Worm (Caenorhabditis elegans) whole organism, dauer: ENCODE data around the gene rsp-5.

Experiments
- unc-62 ChIP-seq: sonication (generic microtip); optimal IDR thresholded peaks from 2 replicates; lab custom pipeline; 2017; ENCODE audit warnings: missing biosample characterization, missing genetic modification reagents, missing genetic modification characterization

The rsp-5 gene

DNA sequence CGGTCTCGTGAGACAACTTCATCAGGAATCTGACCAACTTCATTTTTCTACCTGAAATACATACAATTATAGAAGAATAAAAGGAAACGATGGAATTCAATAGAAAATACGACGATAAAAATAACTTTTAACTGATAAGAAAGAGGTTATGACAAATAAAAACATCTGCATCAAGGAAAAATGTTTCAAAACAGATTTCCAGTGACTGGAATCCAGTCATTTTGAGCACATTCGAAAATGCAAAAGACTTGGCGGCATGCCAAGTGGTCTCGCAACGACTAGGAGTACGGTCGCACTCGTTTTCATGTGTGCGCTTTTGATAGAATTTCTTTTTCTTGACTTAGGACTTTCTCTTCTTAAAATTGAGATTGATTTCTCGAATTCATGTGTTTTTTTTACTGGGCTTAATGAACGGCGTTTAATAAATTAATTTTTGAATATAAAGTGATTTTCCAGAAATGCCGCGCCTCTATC is at the start of gene rsp-5, which contains the start of gene snr-3:
Gene rsp-5 (plus strand): TSS at position 455 of the 474 bp plus-strand sequence.
Gene snr-3 (minus strand): TSS at position 51 of the 474 bp plus-strand sequence.
- TF ChIP-seq unc-62, result no peak

DNA sequence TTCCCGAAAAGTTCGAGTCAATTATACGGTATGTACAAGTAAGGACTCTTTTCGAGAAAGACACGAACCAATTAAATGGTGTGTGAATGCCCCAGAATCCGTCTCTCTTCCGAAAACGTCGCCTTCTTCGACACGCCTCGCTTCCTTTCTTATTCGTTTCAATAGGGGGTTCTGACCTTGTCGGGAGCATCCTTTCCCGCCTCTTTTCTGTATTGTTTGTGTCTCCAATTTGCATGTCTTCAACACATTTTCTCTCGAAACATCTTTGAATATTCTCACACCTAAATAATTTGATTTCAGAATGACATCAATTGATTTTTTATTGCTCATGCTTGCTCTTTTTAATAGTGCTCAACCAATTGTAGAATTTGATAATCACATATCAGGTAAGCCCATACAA is 48.8 kb upstream of the rsp-5 start, which contains the start of gene cutl-16:
Gene cutl-16 (plus strand): TSS at position 301 of the 400 bp plus-strand sequence.
- no peak for TF ChIP-seq unc-62

DNA sequence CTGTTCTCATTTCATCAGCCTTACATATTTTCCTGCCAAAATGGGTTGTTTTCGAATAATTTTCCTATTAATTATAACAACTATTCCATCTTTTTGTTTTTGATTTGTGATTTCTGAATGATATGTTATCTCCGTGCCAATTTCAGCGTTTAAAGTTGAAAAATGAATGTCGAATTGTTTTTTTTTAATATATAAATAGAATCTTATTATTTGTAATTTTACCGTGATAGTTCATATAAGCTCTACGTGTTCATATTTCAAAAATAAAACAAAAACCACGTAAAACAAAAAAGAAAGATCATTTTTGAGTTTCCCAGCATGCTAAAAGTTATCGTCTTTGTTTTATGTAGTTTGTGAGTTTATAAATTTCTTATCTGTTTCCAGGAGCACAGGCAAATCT is 46.3 kb upstream of the rsp-5 start, which contains the start of gene K06A1.2:
Gene K06A1.2 (plus strand): TSS at position 301 of the 400 bp plus-strand sequence.
- TF ChIP-seq unc-62, result no peak

DNA sequence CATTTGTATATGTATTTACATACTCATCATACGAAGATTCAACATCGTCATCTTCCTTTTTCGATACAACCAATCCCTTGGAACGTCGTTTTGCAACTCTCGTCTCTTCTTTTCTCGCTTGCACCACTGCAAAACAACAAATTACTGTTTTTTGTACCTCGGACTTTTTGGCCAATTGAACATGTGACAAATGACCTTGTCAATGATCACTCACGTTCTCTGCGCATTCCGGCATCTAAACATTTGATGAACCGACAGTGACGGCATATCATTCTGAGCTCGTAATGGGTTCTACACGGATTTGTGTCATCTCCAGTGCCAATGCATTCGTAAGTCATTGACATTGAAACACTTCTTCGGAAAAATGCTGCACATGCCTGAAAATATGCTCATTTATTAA is 41.8 kb upstream of the rsp-5 start:
- TF ChIP-seq unc-62, result no peak

DNA sequence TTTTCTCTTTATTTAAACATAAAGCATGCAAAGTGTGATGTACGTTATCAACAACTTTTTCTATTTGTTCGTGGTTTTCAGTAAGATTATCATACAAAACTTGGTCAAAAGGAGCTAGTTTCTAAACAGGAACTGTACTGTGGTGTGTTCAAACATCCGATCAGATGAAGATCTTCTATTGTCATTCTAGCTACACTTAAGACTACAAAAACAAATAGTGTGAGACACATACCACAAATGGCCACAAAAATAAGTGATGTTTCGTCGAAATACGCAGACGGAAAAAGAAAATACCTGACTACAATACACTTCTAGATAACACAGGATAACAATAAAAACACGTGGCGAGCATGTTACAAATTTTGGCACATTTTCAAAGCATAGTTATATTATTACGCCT is 41.3 kb upstream of the rsp-5 start:
- TF ChIP-seq unc-62, result no peak

DNA sequence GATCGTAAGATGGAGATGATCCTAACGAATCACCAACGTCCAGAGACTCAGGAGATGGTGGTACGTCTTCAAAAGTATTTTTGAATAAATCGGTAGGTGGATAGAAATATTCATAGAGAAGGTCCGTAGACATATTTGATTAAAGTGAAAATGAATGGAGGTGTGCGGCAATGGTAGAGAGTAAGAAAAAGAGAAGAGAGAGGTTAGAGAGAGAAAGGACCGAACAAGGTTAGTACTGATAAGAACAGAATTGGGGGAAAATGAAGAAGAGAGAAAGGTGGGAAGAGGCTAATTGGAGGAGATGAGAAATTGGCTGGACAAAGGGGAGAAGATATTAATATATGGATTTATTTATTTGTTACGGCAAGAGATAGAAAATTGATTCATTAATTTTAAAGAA is 40.3 kb upstream of the rsp-5 start, which contains the start of gene nhr-22:
Gene nhr-22 (minus strand): TSS at position 137 of the 400 bp plus-strand sequence.
- no peak for TF ChIP-seq unc-62

DNA sequence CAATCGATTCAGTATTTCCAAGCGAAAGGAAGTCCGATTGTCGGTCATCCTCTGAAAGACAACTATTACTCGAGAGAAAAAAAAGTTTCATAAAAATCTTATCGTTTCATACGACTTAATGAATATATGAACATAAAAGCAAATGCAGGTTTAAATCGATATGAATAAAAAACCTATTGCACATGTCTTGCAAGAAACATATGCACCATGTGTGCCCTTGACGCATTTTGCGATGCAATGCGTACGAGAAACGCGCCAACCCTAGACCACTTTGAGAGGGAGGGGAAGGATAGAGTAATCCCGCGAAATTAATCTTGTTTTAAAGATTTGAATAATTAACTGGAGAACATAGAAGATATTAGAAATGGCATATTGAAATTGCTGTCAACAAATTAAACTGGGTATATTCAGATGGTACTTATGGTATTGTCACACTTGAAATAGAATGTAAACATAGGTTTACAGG is 36.6 kb upstream of the rsp-5 start, which contains the start of gene atg-16.2:
Gene atg-16.2 (minus strand): TSS at position 51 of the 466 bp plus-strand sequence.
- TF ChIP-seq unc-62, result no peak

DNA sequence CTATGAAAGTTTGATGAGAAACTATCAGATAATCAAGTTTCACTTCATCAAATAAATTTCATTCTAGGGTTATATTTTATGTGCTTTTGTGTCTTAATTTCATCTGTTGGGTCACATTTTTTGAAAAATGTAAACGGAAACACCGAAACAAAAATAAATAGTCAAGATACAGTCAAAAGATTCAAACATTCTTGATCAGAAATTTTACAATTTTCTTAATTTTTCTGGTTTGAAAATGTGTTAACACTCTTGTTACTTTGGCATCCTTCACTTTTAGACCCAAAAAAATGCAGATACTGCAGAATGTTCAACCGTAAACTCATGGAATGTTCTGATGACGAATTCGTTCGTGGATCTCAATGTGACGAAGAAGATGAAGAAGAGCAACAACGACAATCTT is 35.3 kb upstream of the rsp-5 start, which contains the start of gene aptf-1:
Gene aptf-1 (plus strand): TSS at position 301 of the 400 bp plus-strand sequence.
- TF ChIP-seq unc-62, result no peak

DNA sequence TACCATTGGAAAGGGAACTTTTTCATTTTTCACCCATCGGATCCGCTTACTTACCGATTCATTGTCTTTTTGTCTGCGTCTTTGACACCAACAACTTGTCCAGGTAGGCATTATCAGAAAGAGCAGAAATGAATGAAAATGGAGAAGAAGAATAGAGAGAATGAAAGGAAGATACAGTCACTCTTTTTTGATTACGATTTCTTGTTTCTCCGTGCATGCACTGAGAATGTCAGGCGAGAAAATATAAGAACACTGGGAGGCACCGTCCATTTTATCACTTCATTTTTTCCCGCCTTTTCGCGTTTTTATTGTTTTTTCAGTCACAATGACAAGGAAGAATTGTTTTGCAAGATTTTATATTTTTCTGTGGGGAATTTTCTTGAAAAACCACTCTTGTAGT is 20.6 kb upstream of the rsp-5 start:
- no peak for TF ChIP-seq unc-62

DNA sequence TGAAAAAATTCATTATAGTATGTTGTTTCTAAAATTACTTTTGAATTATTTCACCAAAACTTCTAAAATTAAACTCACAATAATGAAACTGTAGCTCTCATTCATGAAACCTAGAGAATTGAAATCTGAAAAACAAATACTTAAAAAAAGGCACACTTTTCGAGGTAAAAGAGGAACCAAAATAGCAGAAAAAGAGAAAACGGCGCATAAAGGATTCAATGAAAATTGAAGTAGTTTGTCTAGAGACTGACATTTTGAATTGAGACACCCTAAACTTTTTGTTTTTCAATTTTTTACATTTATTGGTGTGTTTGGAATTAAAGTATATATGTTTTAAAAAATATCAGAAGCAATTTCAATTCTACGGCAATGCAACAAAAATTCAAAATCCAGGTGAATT is 19.0 kb upstream of the rsp-5 start, which contains the start of gene dgk-5:
Gene dgk-5 (minus strand): TSS at position 101 of the 400 bp plus-strand sequence.
- no peak for TF ChIP-seq unc-62

DNA sequence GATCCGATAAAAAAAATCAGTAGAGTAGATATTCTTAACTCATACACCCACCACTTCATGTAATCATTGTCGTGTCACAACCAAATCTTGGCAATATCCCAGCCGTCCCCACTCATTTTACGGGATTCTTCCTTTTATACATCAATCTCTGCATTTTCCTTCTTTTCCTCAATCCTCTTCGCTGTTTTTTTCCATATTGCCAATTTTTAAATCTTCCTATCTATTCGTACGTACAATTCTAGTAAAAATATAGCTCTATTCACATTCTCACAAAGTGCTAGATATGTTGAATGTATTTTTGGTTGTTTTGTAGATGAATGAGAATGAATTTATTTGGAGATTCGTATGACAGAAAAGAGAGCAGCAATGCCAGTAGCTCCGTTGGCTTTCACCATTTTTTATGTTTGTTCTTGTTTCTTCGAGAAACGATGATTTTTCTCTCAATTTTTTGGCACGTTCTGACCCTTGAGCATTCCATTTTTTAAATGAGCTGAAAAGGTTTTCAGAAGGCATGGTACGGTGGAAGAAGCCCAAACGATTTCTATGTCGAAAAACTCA is 14.7 kb upstream of the rsp-5 start, which contains the start of gene T28D9.16:
Gene T28D9.16 (plus strand): TSS at position 508 of the 558 bp plus-strand sequence.
- no peak for TF ChIP-seq unc-62

DNA sequence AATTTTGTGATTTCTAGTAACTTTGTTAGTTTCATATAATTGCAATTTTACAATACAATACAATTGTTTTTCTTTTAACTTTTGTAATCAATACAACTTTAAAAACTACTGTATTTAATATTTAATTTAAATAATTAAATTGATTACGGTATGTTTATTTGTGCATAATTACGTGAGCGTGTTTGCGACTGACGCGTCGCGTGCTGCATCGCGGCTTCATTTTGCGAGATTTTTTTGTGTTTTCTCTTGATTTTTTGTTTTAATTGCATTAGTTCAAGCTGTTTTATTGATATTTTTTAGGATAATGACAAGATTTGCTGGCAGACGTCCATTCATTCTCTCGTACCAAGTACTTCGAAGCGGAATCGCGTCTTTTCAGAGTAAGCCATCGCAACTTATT is 13.3 kb upstream of the rsp-5 start, which contains the start of gene T28D9.4:
Gene T28D9.4 (plus strand): TSS at position 301 of the 400 bp plus-strand sequence.
- TF ChIP-seq unc-62, result no peak

DNA sequence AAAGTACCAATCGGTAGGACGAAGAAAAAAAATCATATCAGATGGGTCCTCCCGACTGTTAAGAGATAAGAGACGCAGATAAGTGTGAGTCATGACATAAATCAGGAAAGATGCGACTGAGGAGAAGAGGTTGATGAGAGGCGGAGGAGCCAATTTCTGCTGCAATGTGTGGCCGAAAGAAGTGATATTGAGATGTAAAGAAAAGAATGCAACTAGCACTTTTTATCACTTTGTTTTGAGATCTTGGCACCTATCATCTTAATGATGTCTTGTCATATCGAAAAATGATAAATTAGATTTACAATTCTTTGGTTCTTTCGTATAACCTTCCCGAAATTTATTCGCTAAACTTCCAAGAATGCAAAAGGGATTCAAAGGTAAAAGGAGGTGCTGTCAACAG is 7.9 kb upstream of the rsp-5 start, which contains the start of gene del-10:
Gene del-10 (minus strand): TSS at position 24 of the 400 bp plus-strand sequence.
- TF ChIP-seq unc-62, result no peak

DNA sequence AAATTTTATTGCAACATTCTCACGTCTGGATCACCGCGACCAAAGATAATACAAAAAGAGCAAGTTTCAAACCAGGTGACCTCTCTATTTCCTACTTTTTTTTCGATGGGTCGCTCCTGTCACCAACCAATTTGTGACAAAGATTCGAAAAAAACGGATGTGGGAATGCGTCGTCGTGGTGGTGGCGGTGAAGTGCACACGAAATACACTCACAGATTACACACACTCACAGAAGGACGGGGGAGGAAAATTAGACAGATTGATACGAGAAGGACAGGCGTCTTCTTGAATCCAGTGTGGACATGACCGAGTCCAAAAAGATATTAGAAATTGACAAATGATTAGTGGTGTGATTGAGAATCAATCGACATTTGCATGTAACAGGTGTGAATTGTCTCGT is 7.2 kb upstream of the rsp-5 start:
- no peak for TF ChIP-seq unc-62

DNA sequence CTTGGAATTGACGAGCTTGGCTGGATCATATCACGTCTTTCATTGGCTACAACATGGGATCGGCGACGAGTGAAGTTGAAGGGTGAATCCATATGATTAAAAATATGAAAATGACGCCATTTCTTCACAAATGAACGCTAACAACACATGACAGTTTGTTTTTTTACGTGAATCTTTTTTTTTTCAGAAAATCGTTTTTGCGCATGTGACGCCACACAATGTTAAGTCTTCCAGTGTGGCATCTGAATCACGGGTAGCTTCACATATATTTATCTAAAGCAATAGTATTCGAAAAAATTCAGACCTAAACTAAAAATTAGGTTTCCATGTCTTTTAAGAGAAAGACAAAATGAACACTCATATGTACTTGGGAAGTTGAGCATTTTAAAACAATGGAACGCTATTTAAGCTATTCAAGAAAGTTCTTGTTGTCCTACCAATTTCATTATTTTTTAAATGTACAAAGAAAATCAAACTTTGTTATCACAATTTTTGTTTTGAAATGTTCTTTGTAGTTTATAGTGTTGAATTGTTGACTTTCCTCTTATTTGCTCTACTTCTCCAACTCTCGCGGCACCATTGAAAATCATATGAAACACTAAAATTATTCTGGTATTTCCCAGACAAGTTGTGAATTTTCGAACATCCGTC is 5.0 kb upstream of the rsp-5 start, which contains the start of the genes lido-16 and plpp-1.2:
Gene lido-16 (minus strand): TSS at position 101 of the 651 bp plus-strand sequence.
Gene plpp-1.2 (plus strand): TSS at position 601 of the 651 bp plus-strand sequence.
- TF ChIP-seq unc-62, result no peak

DNA sequence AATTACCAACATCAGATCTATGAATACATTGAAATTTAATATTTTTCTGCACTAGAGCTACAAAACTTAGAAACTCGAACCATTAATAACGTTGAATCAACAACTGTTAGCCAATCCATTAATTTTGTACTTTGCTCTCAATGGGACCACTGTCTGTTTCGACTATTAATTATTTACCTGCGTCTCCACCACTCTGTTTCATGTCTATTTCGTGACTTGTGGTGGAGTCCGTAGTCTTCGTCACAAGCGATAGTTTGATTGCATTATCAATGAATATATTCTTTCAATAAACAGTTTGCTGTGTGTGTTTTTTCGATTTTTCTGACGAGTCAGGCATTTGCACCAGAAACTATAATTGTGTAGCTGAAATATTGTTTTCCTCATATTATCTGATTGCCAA is 3.6 kb upstream of the rsp-5 start:
- no peak for TF ChIP-seq unc-62

DNA sequence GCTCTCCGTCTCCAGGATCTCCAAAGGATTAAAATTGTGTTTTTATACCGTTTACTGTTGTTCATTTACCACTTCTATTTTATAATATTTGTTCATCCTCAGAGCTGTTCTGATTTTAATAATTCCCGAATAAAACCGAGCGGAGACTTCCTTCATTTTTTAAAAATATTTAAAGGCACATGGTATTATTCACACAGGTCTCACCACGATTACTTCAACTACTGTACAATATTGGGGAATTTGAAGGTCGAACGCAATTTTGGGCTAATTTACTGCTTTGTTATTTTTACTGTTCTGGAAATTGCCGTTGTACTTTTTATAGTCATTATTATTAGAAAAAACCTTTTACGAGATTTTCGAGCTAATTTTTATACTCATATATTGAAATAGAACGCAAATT is 1.2 kb downstream of the rsp-5 start:
- no peak for TF ChIP-seq unc-62
